Worm (Caenorhabditis elegans) whole organism, late embryonic: Measurements from ENCODE around the gene grd-13.

Source experiments
- C08G9.2 ChIP-seq: sonication (generic microtip); optimal IDR thresholded peaks from 2 replicates; lab custom pipeline; 2016; ENCODE audit warnings: mild to moderate bottlenecking, missing genetic modification characterization, moderate library complexity, missing compliant biosample characterization
- C38D4.7 ChIP-seq: fragments of 200-800 bp; sonication (Bioruptor generic); optimal IDR thresholded peaks from 2 replicates; lab custom pipeline; 2018; ENCODE audit warnings: mild to moderate bottlenecking, missing genetic modification characterization, moderate library complexity, missing compliant biosample characterization
- F13H6.1 ChIP-seq: sonication (generic microtip); optimal IDR thresholded peaks from 2 replicates; lab custom pipeline; 2016; ENCODE audit warnings: missing genetic modification characterization, missing compliant biosample characterization
- Y22D7AL.16 ChIP-seq: sonication (generic microtip); optimal IDR thresholded peaks from 2 replicates; lab custom pipeline; 2016; ENCODE audit warnings: missing genetic modification characterization, missing compliant biosample characterization
- ama-1 ChIP-seq: fragments of 150-350 bp; optimal IDR thresholded peaks from 2 replicates; lab custom pipeline; 2014
- ceh-14 ChIP-seq: sonication (generic microtip); optimal IDR thresholded peaks from 2 replicates; lab custom pipeline; 2016; ENCODE audit warnings: missing genotype, missing genetic modification characterization, missing compliant biosample characterization
- ceh-18 ChIP-seq: sonication (generic microtip); optimal IDR thresholded peaks from 2 replicates; lab custom pipeline; 2016; ENCODE audit warnings: missing genetic modification characterization, missing compliant biosample characterization
- ceh-19 ChIP-seq: fragments of 200-800 bp; sonication (Bioruptor generic); optimal IDR thresholded peaks from 2 replicates; lab custom pipeline; 2018; ENCODE audit warnings: mild to moderate bottlenecking, missing genetic modification characterization, missing compliant biosample characterization
- ceh-24 ChIP-seq: sonication (generic microtip); optimal IDR thresholded peaks from 2 replicates; lab custom pipeline; 2016; ENCODE audit warnings: mild to moderate bottlenecking, missing genetic modification characterization, missing compliant biosample characterization
- ceh-31 ChIP-seq: sonication (generic microtip); optimal IDR thresholded peaks from 2 replicates; lab custom pipeline; 2016; ENCODE audit warnings: missing genetic modification characterization, missing compliant biosample characterization
- ceh-34 ChIP-seq: sonication (generic microtip); optimal IDR thresholded peaks from 2 replicates; lab custom pipeline; 2016; ENCODE audit warnings: mild to moderate bottlenecking, missing genetic modification characterization, missing compliant biosample characterization
- ceh-45 ChIP-seq: fragments of 200-800 bp; sonication (Bioruptor generic); IDR thresholded peaks from 2 replicates; pipeline ENCODE4 v1.3.6; 2022; ENCODE audit warnings: missing genetic modification reagents, missing genetic modification characterization, missing compliant biosample characterization
- ceh-48 ChIP-seq: sonication (generic microtip); optimal IDR thresholded peaks from 2 replicates; lab custom pipeline; 2016; ENCODE audit warnings: missing genetic modification characterization, inconsistent platforms, missing compliant biosample characterization
- dve-1 ChIP-seq: sonication (generic microtip); optimal IDR thresholded peaks from 2 replicates; lab custom pipeline; 2017; ENCODE audit warnings: antibody characterized with exemption, mild to moderate bottlenecking, missing genetic modification characterization, missing compliant biosample characterization
- elt-2 ChIP-seq: sonication (generic microtip); optimal IDR thresholded peaks from 2 replicates; lab custom pipeline; 2016; ENCODE audit warnings: missing genetic modification reagents, missing genetic modification characterization, missing compliant biosample characterization
- elt-4 ChIP-seq: sonication (generic microtip); optimal IDR thresholded peaks from 2 replicates; lab custom pipeline; 2016; ENCODE audit warnings: missing genetic modification characterization, missing compliant biosample characterization
- ets-4 ChIP-seq: sonication (generic microtip); optimal IDR thresholded peaks from 2 replicates; lab custom pipeline; 2016; ENCODE audit warnings: missing genetic modification characterization, missing compliant biosample characterization
- eyg-1 ChIP-seq: sonication (generic microtip); optimal IDR thresholded peaks from 2 replicates; lab custom pipeline; 2016; ENCODE audit warnings: missing genotype, missing genetic modification characterization, missing compliant biosample characterization
- gmeb-2 ChIP-seq: sonication (generic microtip); optimal IDR thresholded peaks from 2 replicates; lab custom pipeline; 2016; ENCODE audit warnings: missing genetic modification characterization, inconsistent platforms, missing compliant biosample characterization
- hlh-30 ChIP-seq: sonication (generic microtip); optimal IDR thresholded peaks from 2 replicates; lab custom pipeline; 2017; ENCODE audit warnings: antibody characterized with exemption, missing genetic modification characterization, missing compliant biosample characterization; ENCODE audit not compliant: insufficient read depth
- hlh-6 ChIP-seq: sonication (generic microtip); optimal IDR thresholded peaks from 2 replicates; lab custom pipeline; 2016; ENCODE audit warnings: missing genotype, missing genetic modification characterization, missing compliant biosample characterization
- lin-11 ChIP-seq: fragments of 200-800 bp; sonication (Bioruptor generic); optimal IDR thresholded peaks from 2 replicates; lab custom pipeline; 2018; ENCODE audit warnings: mild to moderate bottlenecking, missing genetic modification characterization, missing compliant biosample characterization
- nfya-1 ChIP-seq: sonication (generic microtip); optimal IDR thresholded peaks from 2 replicates; lab custom pipeline; 2017; ENCODE audit warnings: missing genetic modification characterization, mild to moderate bottlenecking, missing compliant biosample characterization, antibody characterized with exemption, moderate library complexity
- nhr-232 ChIP-seq: sonication (generic microtip); optimal IDR thresholded peaks from 2 replicates; lab custom pipeline; 2016; ENCODE audit warnings: missing genetic modification characterization, missing compliant biosample characterization
- odd-2 ChIP-seq: sonication (generic microtip); optimal IDR thresholded peaks from 2 replicates; lab custom pipeline; 2017; ENCODE audit warnings: antibody characterized with exemption, mild to moderate bottlenecking, missing genetic modification characterization, missing compliant biosample characterization
- pat-9 ChIP-seq: fragments of 200-800 bp; sonication (Bioruptor generic); optimal IDR thresholded peaks from 2 replicates; lab custom pipeline; 2018; ENCODE audit warnings: mild to moderate bottlenecking, missing genetic modification characterization, moderate library complexity, missing compliant biosample characterization
- pax-1 ChIP-seq: fragments of 150-350 bp; optimal IDR thresholded peaks from 2 replicates; lab custom pipeline; 2014; ENCODE audit warnings: missing biosample characterization, missing genetic modification characterization
- pha-4 ChIP-seq: fragments of 150-350 bp; optimal IDR thresholded peaks from 2 replicates; lab custom pipeline; 2018; ENCODE audit warnings: missing biosample characterization, missing genetic modification reagents, missing genetic modification characterization
- sox-4 ChIP-seq: sonication (generic microtip); optimal IDR thresholded peaks from 2 replicates; lab custom pipeline; 2017; ENCODE audit warnings: mild to moderate bottlenecking, missing genetic modification characterization, inconsistent platforms, missing compliant biosample characterization
- syd-9 ChIP-seq: sonication (generic microtip); optimal IDR thresholded peaks from 2 replicates; lab custom pipeline; 2016; ENCODE audit warnings: mild to moderate bottlenecking, missing genetic modification characterization, moderate library complexity, missing compliant biosample characterization
- tbx-2 ChIP-seq: sonication (generic microtip); optimal IDR thresholded peaks from 2 replicates; lab custom pipeline; 2016; ENCODE audit warnings: missing genetic modification characterization, missing compliant biosample characterization
- ttx-3 ChIP-seq: sonication (generic microtip); optimal IDR thresholded peaks from 2 replicates; lab custom pipeline; 2016; ENCODE audit warnings: missing genetic modification reagents, missing genetic modification characterization, missing compliant biosample characterization
- unc-42 ChIP-seq: sonication (generic microtip); optimal IDR thresholded peaks from 2 replicates; lab custom pipeline; 2016; ENCODE audit warnings: missing genotype, missing genetic modification characterization, missing compliant biosample characterization
- unc-55 ChIP-seq: sonication (generic microtip); optimal IDR thresholded peaks from 2 replicates; lab custom pipeline; 2017; ENCODE audit warnings: missing biosample characterization, missing genetic modification reagents, missing genetic modification characterization
- unc-86 ChIP-seq: sonication (generic microtip); optimal IDR thresholded peaks from 2 replicates; lab custom pipeline; 2016; ENCODE audit warnings: missing genetic modification characterization, missing compliant biosample characterization
- ztf-16 ChIP-seq: sonication (generic microtip); optimal IDR thresholded peaks from 2 replicates; lab custom pipeline; 2017; ENCODE audit warnings: missing genetic modification characterization, missing compliant biosample characterization

Gene grd-13

DNA sequence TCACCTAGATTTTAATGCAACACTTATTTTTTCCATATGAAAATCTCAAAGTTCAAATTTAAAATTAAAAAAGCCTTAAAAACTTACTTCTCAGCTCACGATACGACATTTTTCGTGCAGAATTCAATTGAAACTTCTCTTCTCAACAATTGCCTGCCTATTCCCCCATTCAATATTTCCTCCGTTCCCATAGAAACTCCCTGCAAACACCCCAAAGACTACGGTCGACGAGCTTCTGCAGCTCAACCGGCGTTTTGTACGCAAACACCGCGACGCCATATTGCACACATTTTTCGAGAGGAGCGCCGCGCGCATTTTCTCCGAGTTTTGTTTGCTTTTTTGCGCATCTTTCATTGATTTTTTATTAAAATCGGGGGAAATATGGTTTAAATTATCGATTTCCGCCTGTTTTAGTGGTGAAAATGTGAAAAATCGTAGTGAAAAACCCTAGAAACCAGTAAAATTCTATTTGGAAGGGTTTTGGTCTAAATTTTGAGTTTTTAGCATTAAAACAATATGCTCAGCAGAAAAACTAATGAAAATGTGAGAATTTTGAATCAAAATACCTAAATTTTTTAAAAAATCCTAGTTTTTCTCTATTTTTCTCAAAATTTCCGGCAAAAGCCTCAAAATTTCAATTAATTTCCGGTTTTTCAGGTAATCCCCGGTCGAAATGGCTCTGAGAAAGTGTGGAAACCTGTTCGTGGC is 38.9 kb upstream of the grd-13 start, which contains the start of the genes dyf-3 and pdhb-1:
Gene dyf-3 (minus strand): TSS at position 217 of the 708 bp plus-strand sequence.
Gene pdhb-1 (plus strand): TSS at position 658 of the 708 bp plus-strand sequence.
- TF ChIP-seq Y22D7AL.16 (peak; percentile 11), ceh-48 (tag; lab: Kevin White, UChicago) (peak; percentile 18), gmeb-2 (tag; lab: Kevin White, UChicago) (peak; percentile 6), nhr-232 (no peak), ceh-19 (GFP tag; lab: Kevin White, UChicago) (peak; percentile 5), ceh-45 (GFP tag; lab: Robert Waterston, UW) (no peak), C08G9.2 (tag; lab: Kevin White, UChicago) (no peak), ztf-16 (tag; lab: Kevin White, UChicago) (peak; percentile 25), ceh-31 (peak; percentile 11), tbx-2 (peak; percentile 1), nfya-1 (tag; lab: Kevin White, UChicago) (peak; percentile 46), F13H6.1 (no peak), unc-42 (peak; percentile 5), ceh-34 (tag; lab: Kevin White, UChicago) (peak; percentile 2)
- TF ChIP-seq, all 69 proteins: peak for 10

DNA sequence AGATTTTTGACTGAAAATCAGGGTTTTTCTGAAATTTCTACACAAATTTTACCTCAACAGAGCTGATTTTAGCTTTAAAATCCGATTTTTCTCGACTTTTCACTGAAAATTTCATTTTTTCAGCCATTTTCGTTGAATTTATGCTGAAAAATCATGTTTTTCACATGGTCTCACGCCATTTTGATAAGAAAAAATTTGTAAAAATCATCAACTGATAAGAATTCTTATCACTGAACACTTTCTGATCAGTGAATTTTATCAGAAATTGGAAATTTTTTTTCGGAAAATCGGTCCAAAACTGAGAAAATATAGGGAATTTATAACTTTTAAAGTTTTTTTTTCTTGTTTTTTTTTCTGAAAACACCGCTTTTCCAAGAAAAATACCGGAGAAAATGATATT is 37.2 kb upstream of the grd-13 start:
- no peak for TF ChIP-seq unc-86 (tag; lab: Kevin White, UChicago)
- TF ChIP-seq syd-9 (tag; lab: Kevin White, UChicago): no peak
- peak; percentile 72 for TF ChIP-seq elt-2
- TF ChIP-seq, all 69 proteins: peak for 1

DNA sequence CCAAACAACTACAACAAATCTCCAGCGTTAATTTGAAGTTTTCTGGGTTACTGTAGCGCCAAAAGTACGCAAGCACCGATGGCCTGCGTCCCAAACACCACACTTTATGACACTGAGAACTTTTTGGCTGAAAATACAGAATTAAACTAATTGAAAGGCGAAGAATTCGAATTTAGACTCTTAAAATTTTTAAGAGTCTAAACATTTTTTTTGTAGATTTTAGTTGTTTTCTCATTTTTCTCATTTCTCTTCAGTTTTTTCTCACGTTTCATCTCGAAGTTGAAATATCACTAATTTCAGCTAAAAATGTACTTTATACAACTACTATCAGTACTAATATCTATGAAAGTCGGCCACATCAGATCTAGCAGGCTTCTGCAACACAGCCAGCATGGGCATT is 22.7 kb upstream of the grd-13 start, which contains the start of gene lgc-9:
Gene lgc-9 (plus strand): TSS at position 301 of the 400 bp plus-strand sequence.
- no peak for TF ChIP-seq pat-9 (tag; lab: Kevin White, UChicago)
- TF ChIP-seq lin-11 (tag; lab: Kevin White, UChicago): no peak
- TF ChIP-seq pha-4 (tag; lab: Kevin White, UChicago): no peak
- no peak for TF ChIP-seq elt-4 (tag; lab: Kevin White, UChicago)
- no peak for TF ChIP-seq sox-4
- no peak for TF ChIP-seq elt-2
- no peak for TF ChIP-seq nfya-1 (tag; lab: Kevin White, UChicago)
- TF ChIP-seq tbx-2: no peak
- no peak for TF ChIP-seq C38D4.7
- TF ChIP-seq eyg-1 (tag; lab: Kevin White, UChicago): no peak
- no peak for TF ChIP-seq dve-1 (tag; lab: Kevin White, UChicago)
- no peak for TF ChIP-seq unc-55
- TF ChIP-seq ceh-18: no peak
- TF ChIP-seq nhr-232: no peak
- TF ChIP-seq hlh-6: no peak
- TF ChIP-seq hlh-30 (tag; lab: Kevin White, UChicago): no peak
- no peak for TF ChIP-seq pax-1 (tag; lab: Kevin White, UChicago)
- no peak for TF ChIP-seq C08G9.2 (tag; lab: Kevin White, UChicago)
- no peak for TF ChIP-seq unc-42
- TF ChIP-seq ceh-31: no peak

DNA sequence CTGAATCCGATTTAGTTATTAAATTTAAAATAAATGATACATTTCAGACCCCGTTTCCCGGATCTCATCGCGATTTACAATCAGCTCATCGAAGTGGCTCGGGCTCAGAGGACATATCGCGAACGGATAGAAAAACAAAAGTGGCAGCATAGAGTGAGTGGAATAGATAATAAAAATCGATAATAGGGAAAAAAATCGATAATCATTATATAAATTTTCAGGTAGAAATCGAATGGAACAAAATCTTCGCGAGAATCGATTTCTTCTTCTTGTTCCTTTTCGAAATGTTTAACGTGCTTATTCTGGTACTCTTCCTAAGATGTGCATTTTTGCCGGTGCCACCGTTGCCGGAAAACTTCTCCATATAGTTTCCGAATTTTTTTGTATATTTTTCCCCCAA is 19.4 kb upstream of the grd-13 start:
- TF ChIP-seq ttx-3 (tag; lab: Kevin White, UChicago) (no peak), ets-4 (tag; lab: Kevin White, UChicago) (no peak), ceh-24 (tag; lab: Kevin White, UChicago) (no peak), odd-2 (tag; lab: Kevin White, UChicago) (no peak), F13H6.1 (no peak)

DNA sequence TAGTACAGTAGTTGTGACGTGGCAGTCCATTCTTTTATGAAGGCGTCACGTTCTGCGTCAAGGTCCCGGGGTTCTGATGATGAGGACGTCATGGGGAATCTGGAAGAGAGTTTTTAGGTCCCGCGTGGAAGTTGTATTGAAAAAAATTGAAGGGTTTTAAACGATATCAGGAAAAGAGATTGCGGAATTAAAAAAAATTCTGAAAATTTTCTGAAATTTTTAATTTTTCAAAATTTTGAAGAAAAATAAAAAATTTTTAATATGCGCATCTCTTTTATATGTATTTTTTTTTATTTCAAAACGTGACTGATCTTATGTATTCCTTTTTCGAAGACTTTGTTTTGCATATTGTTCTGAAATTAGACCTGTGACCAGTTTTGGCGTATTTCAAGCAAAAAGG is 15.6 kb upstream of the grd-13 start, which contains the start of gene C04C3.6:
Gene C04C3.6 (minus strand): TSS at position 101 of the 400 bp plus-strand sequence.
- TF ChIP-seq nhr-232: no peak
- no peak for TF ChIP-seq ama-1 (lab: Kevin White, UChicago)
- no peak for TF ChIP-seq ceh-48 (tag; lab: Kevin White, UChicago)
- TF ChIP-seq ceh-24 (tag; lab: Kevin White, UChicago): no peak
- no peak for TF ChIP-seq ceh-14 (tag; lab: Kevin White, UChicago)
- no peak for TF ChIP-seq hlh-30 (tag; lab: Kevin White, UChicago)
- no peak for TF ChIP-seq F13H6.1
- no peak for TF ChIP-seq pat-9 (tag; lab: Kevin White, UChicago)
